Worm (Caenorhabditis elegans) whole organism, L1 larva: Measurements from ENCODE around the gene EGAP1.1.

Source experiments
- C16A3.4 ChIP-seq: fragments of 150-350 bp; optimal IDR thresholded peaks from 2 replicates; lab custom pipeline; 2014; ENCODE audit warnings: missing biosample characterization, missing genetic modification characterization
- F16B12.6 ChIP-seq: fragments of 150-350 bp; optimal IDR thresholded peaks from 2 replicates; lab custom pipeline; 2014; ENCODE audit warnings: missing biosample characterization, missing genetic modification characterization
- ama-1 ChIP-seq: fragments of 150-350 bp; optimal IDR thresholded peaks from 2 replicates; lab custom pipeline; 2014
- ceh-63 ChIP-seq: fragments of 200-800 bp; sonication (Bioruptor generic); optimal IDR thresholded peaks from 2 replicates; lab custom pipeline; 2018; ENCODE audit warnings: mild to moderate bottlenecking, missing genetic modification characterization, missing compliant biosample characterization
- ceh-8 ChIP-seq: fragments of 200-800 bp; sonication (Bioruptor generic); optimal IDR thresholded peaks from 2 replicates; lab custom pipeline; 2018; ENCODE audit warnings: mild to moderate bottlenecking, missing genetic modification characterization, moderate library complexity, missing compliant biosample characterization
- dsc-1 ChIP-seq: sonication (generic microtip); optimal IDR thresholded peaks from 2 replicates; lab custom pipeline; 2016; ENCODE audit warnings: mild to moderate bottlenecking, missing genetic modification characterization, missing compliant biosample characterization
- efl-1 ChIP-seq, 4 experiments: fragments of 150-350 bp; optimal IDR thresholded peaks in 3 of 4; peaks in 1 of 4; 1 replicate in 1 of 4; 2 replicates in 3 of 4; lab custom pipeline; 2014; ENCODE audit warnings: missing biosample characterization in 2 of 4, missing genetic modification characterization in 2 of 4, missing genetic modification reagents in 2 of 4
- egl-27 ChIP-seq, 2 experiments: fragments of 150-350 bp in 1 of 2; sonication (generic microtip); optimal IDR thresholded peaks; 3 replicates each; lab custom pipeline; 2017 to 2018; ENCODE audit warnings: missing biosample characterization in 2 of 2, missing genetic modification characterization in 2 of 2, missing genetic modification reagents in 2 of 2
- elt-2 ChIP-seq: sonication (generic microtip); optimal IDR thresholded peaks from 2 replicates; lab custom pipeline; 2016; ENCODE audit warnings: missing genetic modification characterization, mild to moderate bottlenecking, inconsistent platforms, missing compliant biosample characterization, missing genetic modification reagents
- elt-3 ChIP-seq, 6 experiments: fragments of 150-350 bp in 1 of 6; sonication (generic microtip); optimal IDR thresholded peaks; 2 replicates each; lab custom pipeline; 2017 to 2018; ENCODE audit warnings: missing biosample characterization in 6 of 6, missing genetic modification characterization in 6 of 6, inconsistent platforms in 1 of 6
- fkh-10 ChIP-seq: sonication (generic microtip); optimal IDR thresholded peaks from 2 replicates; lab custom pipeline; 2017; ENCODE audit warnings: missing biosample characterization, missing genetic modification reagents, missing genetic modification characterization
- fkh-8 ChIP-seq: sonication (generic microtip); optimal IDR thresholded peaks from 2 replicates; lab custom pipeline; 2016; ENCODE audit warnings: mild to moderate bottlenecking, missing genetic modification characterization, missing compliant biosample characterization
- grh-1 ChIP-seq: fragments of 200-800 bp; sonication (Bioruptor generic); IDR thresholded peaks from 2 replicates; pipeline ENCODE4 v1.3.6; 2022; ENCODE audit warnings: missing genetic modification reagents, missing genetic modification characterization, missing compliant biosample characterization
- hlh-4 ChIP-seq: sonication (generic microtip); optimal IDR thresholded peaks from 2 replicates; lab custom pipeline; 2016; ENCODE audit warnings: mild to moderate bottlenecking, missing genetic modification characterization, missing compliant biosample characterization
- irx-1 ChIP-seq: sonication (generic microtip); optimal IDR thresholded peaks from 2 replicates; lab custom pipeline; 2016; ENCODE audit warnings: missing genetic modification characterization, missing compliant biosample characterization
- lin-13 ChIP-seq: fragments of 150-350 bp; optimal IDR thresholded peaks from 2 replicates; lab custom pipeline; 2014; ENCODE audit warnings: missing biosample characterization, missing genetic modification reagents, missing genetic modification characterization
- lin-35 ChIP-seq, 2 experiments: fragments of 150-350 bp; optimal IDR thresholded peaks; 2 replicates each; lab custom pipeline; 2014; ENCODE audit warnings: missing biosample characterization in 2 of 2, missing genetic modification characterization in 2 of 2, missing genetic modification reagents in 2 of 2
- lir-3 ChIP-seq: sonication (generic microtip); optimal IDR thresholded peaks from 2 replicates; lab custom pipeline; 2016; ENCODE audit warnings: mild to moderate bottlenecking, missing genetic modification characterization, moderate library complexity, missing compliant biosample characterization; ENCODE audit not compliant: poor library complexity
- lsy-2 ChIP-seq, 2 experiments: fragments of 150-350 bp; optimal IDR thresholded peaks; 2 replicates each; lab custom pipeline; 2014; ENCODE audit warnings: missing biosample characterization in 2 of 2, missing genetic modification characterization in 2 of 2
- mab-9 ChIP-seq: fragments of 200-800 bp; sonication (Bioruptor generic); IDR thresholded peaks from 2 replicates; pipeline ENCODE4 v1.3.6; 2022; ENCODE audit warnings: missing genetic modification reagents, missing genetic modification characterization, missing compliant biosample characterization
- mdl-1 ChIP-seq, 2 experiments: fragments of 150-350 bp; optimal IDR thresholded peaks; 2 replicates each; lab custom pipeline; 2014 to 2017; ENCODE audit warnings: missing biosample characterization in 2 of 2, missing genetic modification characterization in 2 of 2, inconsistent platforms in 1 of 2
- mef-2 ChIP-seq: fragments of 150-350 bp; optimal IDR thresholded peaks from 2 replicates; lab custom pipeline; 2014; ENCODE audit warnings: missing biosample characterization, missing genetic modification characterization
- mep-1 ChIP-seq: fragments of 150-350 bp; optimal IDR thresholded peaks from 2 replicates; lab custom pipeline; 2014; ENCODE audit warnings: missing biosample characterization, missing genetic modification characterization
- nhr-11 ChIP-seq: fragments of 150-350 bp; optimal IDR thresholded peaks from 2 replicates; lab custom pipeline; 2014; ENCODE audit warnings: missing biosample characterization, missing genetic modification characterization
- nhr-19 ChIP-seq: fragments of 200-800 bp; sonication (Bioruptor generic); conservative IDR thresholded peaks from 2 replicates; pipeline ENCODE4 v1.3.6; 2022; ENCODE audit warnings: missing genetic modification characterization, missing compliant biosample characterization
- nhr-20 ChIP-seq: sonication (generic microtip); optimal IDR thresholded peaks from 2 replicates; lab custom pipeline; 2016; ENCODE audit warnings: mild to moderate bottlenecking, missing genetic modification characterization, missing compliant biosample characterization
- nhr-237 ChIP-seq: fragments of 150-350 bp; optimal IDR thresholded peaks from 2 replicates; lab custom pipeline; 2014; ENCODE audit warnings: missing biosample characterization, missing genetic modification characterization
- nhr-47 ChIP-seq: sonication (generic microtip); optimal IDR thresholded peaks from 2 replicates; lab custom pipeline; 2016; ENCODE audit warnings: mild to moderate bottlenecking, missing genetic modification characterization, moderate library complexity, missing compliant biosample characterization
- nhr-71 ChIP-seq: sonication (generic microtip); optimal IDR thresholded peaks from 2 replicates; lab custom pipeline; 2016; ENCODE audit warnings: mild to moderate bottlenecking, missing genetic modification characterization, moderate library complexity, missing compliant biosample characterization
- nhr-85 ChIP-seq: sonication (generic microtip); peaks from one replicate; lab custom pipeline; 2016; ENCODE audit warnings: missing genetic modification characterization, inconsistent platforms, missing compliant biosample characterization
- pqm-1 ChIP-seq: sonication (generic microtip); optimal IDR thresholded peaks from 3 replicates; lab custom pipeline; 2017; ENCODE audit warnings: missing biosample characterization, missing genetic modification characterization
- rnt-1 ChIP-seq: sonication (generic microtip); optimal IDR thresholded peaks from 2 replicates; lab custom pipeline; 2016; ENCODE audit warnings: mild to moderate bottlenecking, missing genetic modification characterization, moderate library complexity, missing compliant biosample characterization
- skn-1 ChIP-seq: fragments of 150-350 bp; optimal IDR thresholded peaks from 2 replicates; lab custom pipeline; 2014; ENCODE audit warnings: missing biosample characterization, missing genetic modification characterization
- snu-23 ChIP-seq: sonication (generic microtip); optimal IDR thresholded peaks from 2 replicates; lab custom pipeline; 2016; ENCODE audit warnings: missing genetic modification characterization, missing compliant biosample characterization
- swsn-7 ChIP-seq: sonication (generic microtip); optimal IDR thresholded peaks from 2 replicates; lab custom pipeline; 2016; ENCODE audit warnings: missing genetic modification characterization, missing compliant biosample characterization
- unc-130 ChIP-seq: fragments of 150-350 bp; optimal IDR thresholded peaks from 2 replicates; lab custom pipeline; 2017; ENCODE audit warnings: missing biosample characterization, missing genetic modification characterization, inconsistent platforms
- unc-62 ChIP-seq: fragments of 150-350 bp; optimal IDR thresholded peaks from 2 replicates; lab custom pipeline; 2014; ENCODE audit warnings: missing biosample characterization, missing genetic modification reagents, missing genetic modification characterization
- vab-15 ChIP-seq: sonication (generic microtip); optimal IDR thresholded peaks from 2 replicates; lab custom pipeline; 2017; ENCODE audit warnings: missing genotype, mild to moderate bottlenecking, missing genetic modification characterization, missing compliant biosample characterization
- zag-1 ChIP-seq: fragments of 150-350 bp; optimal IDR thresholded peaks from 2 replicates; lab custom pipeline; 2014; ENCODE audit warnings: missing biosample characterization, missing genetic modification characterization
- zip-4 ChIP-seq: fragments of 200-800 bp; sonication (Bioruptor generic); optimal IDR thresholded peaks from 2 replicates; lab custom pipeline; 2018; ENCODE audit warnings: mild to moderate bottlenecking, missing genetic modification characterization, moderate library complexity, missing compliant biosample characterization
- ztf-11 ChIP-seq, 2 experiments: sonication (generic microtip); optimal IDR thresholded peaks; 2 replicates each; lab custom pipeline; 2016 to 2017; ENCODE audit warnings: missing genetic modification characterization in 2 of 2, missing biosample characterization in 1 of 2, missing compliant biosample characterization in 1 of 2
- ztf-4 ChIP-seq: fragments of 150-350 bp; optimal IDR thresholded peaks from 2 replicates; lab custom pipeline; 2014; ENCODE audit warnings: missing biosample characterization, missing genetic modification characterization

The EGAP1.1 gene

ce11 chrIII:5940525-5940974 is 3.5 kb upstream of the EGAP1.1 start (continued):
- TF ChIP-seq vab-15 (tag; lab: Kevin White, UChicago) (no peak), unc-130 (peak; percentile 87), F16B12.6 (peak; percentile 24), mef-2 (tag; lab: Kevin White, UChicago) (peak; percentile 39), swsn-7 (tag; lab: Kevin White, UChicago) (peak; percentile 52), nhr-20 (tag; lab: Kevin White, UChicago) (peak; percentile 59), nhr-237 (peak; percentile 14), egl-27 (tag; optimal IDR thresholded peaks at IDR 0.05; lab: Kevin White, UChicago) (no peak), lir-3 (tag; lab: Kevin White, UChicago) (peak; percentile 45)

ce11 chrIII:5939453-5940296 is 2.7 kb upstream of the EGAP1.1 start, which contains the start of gene ubq-1:
ubq-1 (plus strand) TSS chrIII:5940254.
- TF ChIP-seq ztf-11 (tag; optimal IDR thresholded peaks at IDR 0.05; lab: Kevin White, UChicago) (no peak), zip-4 (GFP tag; lab: Kevin White, UChicago) (peak; percentile 55), mep-1 (tag; lab: Kevin White, UChicago) (peak; percentile 34), grh-1 (no peak), elt-2 (tag; lab: Kevin White, UChicago) (peak; percentile 19), lin-35 (GFP tag; optimal IDR thresholded peaks at IDR 0.05; lab: Kevin White, UChicago) (peak in 1 of 2 experiments; percentile 15), pqm-1 (tag; lab: Kevin White, UChicago) (no peak), ceh-63 (GFP tag; lab: Kevin White, UChicago) (no peak), unc-62 (GFP tag; lab: Kevin White, UChicago) (no peak), nhr-20 (tag; lab: Kevin White, UChicago) (no peak), snu-23 (GFP tag; lab: Kevin White, UChicago) (peak; percentile 1), nhr-71 (tag; lab: Kevin White, UChicago) (peak; percentile 48), nhr-19 (GFP tag; lab: Robert Waterston, UW) (0 out of 2 replicates have a peak, but pooled peaks have one; percentile 20), rnt-1 (peak; percentile 18), efl-1 (optimal IDR thresholded peaks at IDR 0.05; lab: Kevin White, UChicago) (no peak), efl-1 (GFP tag; optimal IDR thresholded peaks at IDR 0.05 in 1 of 2; lab: Kevin White, UChicago) (peak in 1 of 2 experiments; percentile 65), ztf-4 (tag; lab: Kevin White, UChicago) (peak; percentile 42), lin-13 (no peak), dsc-1 (tag; lab: Kevin White, UChicago) (peak; percentile 14)

ce11 chrIII:5938790-5939452 is 1.9 kb upstream of the EGAP1.1 start:
- TF ChIP-seq nhr-85 (tag; lab: Kevin White, UChicago) (peak; percentile 67), pqm-1 (tag; lab: Kevin White, UChicago) (no peak), skn-1 (tag; lab: Kevin White, UChicago) (peak; percentile 19)

ce11 chrIII:5938013-5938412 is 993 bp upstream of the EGAP1.1 start:
- TF ChIP-seq nhr-11 (tag; lab: Kevin White, UChicago) (no peak), ama-1 (lab: Kevin White, UChicago) (peak; percentile 40), nhr-19 (GFP tag; lab: Robert Waterston, UW) (peak; percentile 52), lin-35 (GFP tag; optimal IDR thresholded peaks at IDR 0.05; lab: Kevin White, UChicago) (peak in 1 of 2 experiments; percentile 61), nhr-85 (tag; lab: Kevin White, UChicago) (peak; percentile 95), irx-1 (tag; lab: Kevin White, UChicago) (peak; percentile 22), elt-2 (tag; lab: Kevin White, UChicago) (peak; percentile 46), hlh-4 (tag; lab: Kevin White, UChicago) (no peak), grh-1 (peak; percentile 80), ztf-11 (tag; optimal IDR thresholded peaks at IDR 0.05; lab: Kevin White, UChicago) (no peak), nhr-47 (tag; lab: Kevin White, UChicago) (peak; percentile 52), lsy-2 (tag; optimal IDR thresholded peaks at IDR 0.05; lab: Kevin White, UChicago) (peak; percentile 28 to 63), elt-3 (tag; optimal IDR thresholded peaks at IDR 0.05; lab: Kevin White, UChicago) (peak in 2 of 6 experiments; percentile 26 to 87), fkh-8 (peak; percentile 3), efl-1 (optimal IDR thresholded peaks at IDR 0.05; lab: Kevin White, UChicago) (peak in 1 of 2 experiments; percentile 34), efl-1 (GFP tag; optimal IDR thresholded peaks at IDR 0.05 in 1 of 2; lab: Kevin White, UChicago) (peak; percentile 18 to 62), mab-9 (GFP tag; lab: Robert Waterston, UW) (0 out of 2 replicates have a peak, but pooled peaks have one; percentile 18), fkh-10 (no peak), ceh-8 (no peak), mep-1 (tag; lab: Kevin White, UChicago) (peak; percentile 78), zag-1 (tag; lab: Kevin White, UChicago) (no peak), C16A3.4 (tag; lab: Kevin White, UChicago) (peak; percentile 45), mdl-1 (tag; optimal IDR thresholded peaks at IDR 0.05; lab: Kevin White, UChicago) (peak in 1 of 2 experiments; percentile 76)
